Worm (Caenorhabditis elegans) whole organism, L4 larva: ENCODE measurements around the gene ceh-58.

Experiments
- F44E2.7 ChIP-seq: fragments of 200-800 bp; sonication (Bioruptor generic); IDR thresholded peaks from 2 replicates; pipeline ENCODE4 v2.1.2; 2022; ENCODE audit warnings: missing genetic modification characterization, missing compliant biosample characterization
- T26A8.4 ChIP-seq: fragments of 200-800 bp; sonication (Bioruptor generic); IDR thresholded peaks from 2 replicates; pipeline ENCODE4 v1.3.6; 2022; ENCODE audit warnings: missing genetic modification characterization, missing compliant biosample characterization
- Y105C5A.15 ChIP-seq: fragments of 200-800 bp; sonication (Bioruptor generic); IDR thresholded peaks from 2 replicates; pipeline ENCODE4 v1.3.6; 2022; ENCODE audit warnings: missing genetic modification characterization, missing compliant biosample characterization
- Y75B8A.6 ChIP-seq: fragments of 200-800 bp; sonication (Bioruptor generic); IDR thresholded peaks from 2 replicates; pipeline ENCODE4 v1.3.6; 2022; ENCODE audit warnings: missing genetic modification reagents, missing genetic modification characterization, missing compliant biosample characterization
- ZK337.2 ChIP-seq: fragments of 200-800 bp; sonication (Bioruptor generic); IDR thresholded peaks from 2 replicates; pipeline ENCODE4 v1.3.6; 2022; ENCODE audit warnings: missing genetic modification reagents, missing genetic modification characterization, missing compliant biosample characterization
- aha-1 ChIP-seq: fragments of 150-350 bp; peaks from one replicate; lab custom pipeline; 2014; ENCODE audit warnings: missing biosample characterization, missing genetic modification characterization
- ceh-32 ChIP-seq: sonication (generic microtip); optimal IDR thresholded peaks from 2 replicates; lab custom pipeline; 2016; ENCODE audit warnings: mild to moderate bottlenecking, missing genetic modification characterization, missing compliant biosample characterization; ENCODE audit not compliant: poor library complexity
- cey-2 ChIP-seq: sonication (generic microtip); optimal IDR thresholded peaks from 3 replicates; lab custom pipeline; 2017; ENCODE audit warnings: missing genetic modification characterization, mild to moderate bottlenecking, missing compliant biosample characterization, antibody characterized with exemption, borderline replicate concordance; ENCODE audit not compliant: insufficient read depth
- daf-16 ChIP-seq, 3 experiments: sonication (generic microtip); optimal IDR thresholded peaks; 2 replicates each; lab custom pipeline; 2016 to 2017; ENCODE audit warnings: missing genetic modification characterization in 3 of 3, missing genetic modification reagents in 3 of 3, mild to moderate bottlenecking in 2 of 3, missing compliant biosample characterization in 2 of 3, missing biosample characterization in 1 of 3, moderate library complexity in 1 of 3
- dmd-6 ChIP-seq: fragments of 200-800 bp; sonication (Bioruptor generic); IDR thresholded peaks from 2 replicates; pipeline ENCODE4 v1.3.6; 2022; ENCODE audit warnings: missing genetic modification reagents, missing genetic modification characterization, missing compliant biosample characterization
- dpl-1 ChIP-seq: fragments of 150-350 bp; optimal IDR thresholded peaks from 2 replicates; lab custom pipeline; 2014; ENCODE audit warnings: missing biosample characterization, missing genetic modification reagents, missing genetic modification characterization
- duxl-1 ChIP-seq: sonication (generic microtip); optimal IDR thresholded peaks from 2 replicates; lab custom pipeline; 2016; ENCODE audit warnings: mild to moderate bottlenecking, missing genetic modification characterization, moderate library complexity, missing compliant biosample characterization; ENCODE audit not compliant: poor library complexity
- dve-1 ChIP-seq: sonication (generic microtip); optimal IDR thresholded peaks from 2 replicates; lab custom pipeline; 2017; ENCODE audit warnings: antibody characterized with exemption, mild to moderate bottlenecking, missing genetic modification characterization, missing compliant biosample characterization; ENCODE audit not compliant: insufficient read depth
- egl-27 ChIP-seq: sonication (generic microtip); optimal IDR thresholded peaks from 3 replicates; lab custom pipeline; 2017; ENCODE audit warnings: missing biosample characterization, missing genetic modification reagents, missing genetic modification characterization
- egl-43 ChIP-seq: fragments of 200-800 bp; sonication (Bioruptor generic); IDR thresholded peaks from 2 replicates; pipeline ENCODE4 v1.3.6; 2022; ENCODE audit warnings: missing genetic modification reagents, missing genetic modification characterization, missing compliant biosample characterization
- fkh-10 ChIP-seq: fragments of 150-350 bp; optimal IDR thresholded peaks from 2 replicates; lab custom pipeline; 2014; ENCODE audit warnings: missing biosample characterization, missing genetic modification reagents, missing genetic modification characterization
- hif-1 ChIP-seq, 2 experiments: sonication (generic microtip); optimal IDR thresholded peaks; 2 replicates each; lab custom pipeline; 2016 to 2017; ENCODE audit warnings: missing compliant biosample characterization in 2 of 2, missing genetic modification characterization in 2 of 2, missing genetic modification reagents in 2 of 2, missing genotype in 2 of 2, mild to moderate bottlenecking in 1 of 2
- hlh-30 ChIP-seq: sonication (generic microtip); optimal IDR thresholded peaks from 2 replicates; lab custom pipeline; 2017; ENCODE audit warnings: antibody characterized with exemption, mild to moderate bottlenecking, missing genetic modification characterization, missing compliant biosample characterization; ENCODE audit not compliant: insufficient read depth
- hmg-1.1 ChIP-seq: fragments of 200-800 bp; sonication (Bioruptor generic); IDR thresholded peaks from 2 replicates; pipeline ENCODE4 v1.3.6; 2022; ENCODE audit warnings: missing genetic modification reagents, missing genetic modification characterization, missing compliant biosample characterization
- lim-7 ChIP-seq: fragments of 200-800 bp; sonication (Bioruptor generic); IDR thresholded peaks from 2 replicates; pipeline ENCODE4 v1.3.6; 2022; ENCODE audit warnings: missing genetic modification characterization, missing compliant biosample characterization
- lin-1 ChIP-seq: fragments of 200-800 bp; sonication (Bioruptor generic); IDR thresholded peaks from 2 replicates; pipeline ENCODE4 v1.3.6; 2022; ENCODE audit warnings: missing genetic modification reagents, missing genetic modification characterization, missing compliant biosample characterization
- lin-13 ChIP-seq: fragments of 150-350 bp; optimal IDR thresholded peaks from 2 replicates; lab custom pipeline; 2014; ENCODE audit warnings: missing biosample characterization, missing genetic modification reagents, missing genetic modification characterization
- lin-38 ChIP-seq: fragments of 200-800 bp; sonication (Bioruptor generic); IDR thresholded peaks from 2 replicates; pipeline ENCODE4 v1.3.6; 2022; ENCODE audit warnings: missing genetic modification reagents, missing genetic modification characterization, missing compliant biosample characterization
- lsy-2 ChIP-seq, 2 experiments: fragments of 150-350 bp in 1 of 2; sonication (generic microtip) in 1 of 2; optimal IDR thresholded peaks; 2 replicates each; lab custom pipeline; 2014 to 2017; ENCODE audit warnings: missing biosample characterization in 2 of 2, missing genetic modification characterization in 2 of 2
- mdl-1 ChIP-seq, 2 experiments: fragments of 150-350 bp in 1 of 2; sonication (generic microtip) in 1 of 2; optimal IDR thresholded peaks; 2 replicates each; lab custom pipeline; 2014 to 2017; ENCODE audit warnings: missing biosample characterization in 2 of 2, missing genetic modification characterization in 2 of 2
- mep-1 ChIP-seq: fragments of 150-350 bp; sonication (generic microtip); optimal IDR thresholded peaks from 3 replicates; lab custom pipeline; 2014; ENCODE audit warnings: missing biosample characterization, missing genetic modification characterization
- mes-2 ChIP-seq: sonication (generic microtip); optimal IDR thresholded peaks from 2 replicates; lab custom pipeline; 2016; ENCODE audit warnings: missing genotype, mild to moderate bottlenecking, missing genetic modification characterization, missing compliant biosample characterization; ENCODE audit not compliant: poor library complexity, severe bottlenecking
- mxl-2 ChIP-seq: fragments of 200-800 bp; sonication (Bioruptor generic); conservative IDR thresholded peaks from 2 replicates; pipeline ENCODE4 v1.3.6; 2022; ENCODE audit warnings: missing genetic modification reagents, missing genetic modification characterization, missing compliant biosample characterization
- mxl-3 ChIP-seq: fragments of 200-800 bp; sonication (Bioruptor generic); optimal IDR thresholded peaks from 2 replicates; lab custom pipeline; 2018; ENCODE audit warnings: mild to moderate bottlenecking, missing genetic modification characterization, missing compliant biosample characterization
- nhr-102 ChIP-seq: sonication (generic microtip); optimal IDR thresholded peaks from 2 replicates; lab custom pipeline; 2016; ENCODE audit warnings: mild to moderate bottlenecking, missing genetic modification characterization, moderate library complexity, missing compliant biosample characterization
- nhr-111 ChIP-seq: fragments of 200-800 bp; sonication (Bioruptor generic); optimal IDR thresholded peaks from 2 replicates; lab custom pipeline; 2018; ENCODE audit warnings: mild to moderate bottlenecking, missing genetic modification characterization, missing compliant biosample characterization
- nhr-41 ChIP-seq: fragments of 200-800 bp; sonication (Bioruptor generic); IDR thresholded peaks from 2 replicates; pipeline ENCODE4 v1.3.6; 2022; ENCODE audit warnings: missing genetic modification reagents, missing genetic modification characterization, missing compliant biosample characterization
- nhr-48 ChIP-seq: sonication (generic microtip); optimal IDR thresholded peaks from 2 replicates; lab custom pipeline; 2016; ENCODE audit warnings: mild to moderate bottlenecking, missing genetic modification characterization, missing compliant biosample characterization
- nhr-77 ChIP-seq: fragments of 150-350 bp; optimal IDR thresholded peaks from 2 replicates; lab custom pipeline; 2014; ENCODE audit warnings: missing biosample characterization, missing genetic modification characterization
- pha-4 ChIP-seq, 2 experiments: fragments of 150-350 bp in 1 of 2; fragments of 200-800 bp in 1 of 2; sonication (Bioruptor generic) in 1 of 2; IDR thresholded peaks in 1 of 2; optimal IDR thresholded peaks in 1 of 2; 2 replicates each; pipeline versions ENCODE4 v1.3.6 to Lab custom; 2014 to 2022; ENCODE audit warnings: missing genetic modification characterization in 2 of 2, missing genetic modification reagents in 2 of 2, missing biosample characterization in 1 of 2, missing compliant biosample characterization in 1 of 2
- saeg-2 ChIP-seq: fragments of 200-800 bp; sonication (Bioruptor generic); IDR thresholded peaks from 2 replicates; pipeline ENCODE4 v1.3.6; 2022; ENCODE audit warnings: missing genetic modification reagents, missing genetic modification characterization, missing compliant biosample characterization
- sdz-12 ChIP-seq: fragments of 200-800 bp; sonication (Bioruptor generic); optimal IDR thresholded peaks from 2 replicates; lab custom pipeline; 2018; ENCODE audit warnings: mild to moderate bottlenecking, missing genetic modification characterization, missing compliant biosample characterization
- set-16 ChIP-seq: fragments of 200-800 bp; sonication (Bioruptor generic); IDR thresholded peaks from 2 replicates; pipeline ENCODE4 v1.3.6; 2022; ENCODE audit warnings: missing genetic modification reagents, missing genetic modification characterization, missing compliant biosample characterization
- unc-130 ChIP-seq: sonication (generic microtip); optimal IDR thresholded peaks from 2 replicates; lab custom pipeline; 2016; ENCODE audit warnings: missing genetic modification reagents, missing genetic modification characterization, missing compliant biosample characterization
- unc-62 ChIP-seq, 3 experiments: fragments of 150-350 bp in 1 of 3; sonication (generic microtip); optimal IDR thresholded peaks in 2 of 3; peaks in 1 of 3; 1 replicate in 1 of 3; 2 replicates in 2 of 3; lab custom pipeline; 2014 to 2017; ENCODE audit warnings: missing biosample characterization in 3 of 3, missing genetic modification characterization in 3 of 3, missing genetic modification reagents in 3 of 3, missing genotype in 1 of 3
- vab-7 ChIP-seq: fragments of 200-800 bp; sonication (Bioruptor generic); IDR thresholded peaks from 2 replicates; pipeline ENCODE4 v1.3.6; 2022; ENCODE audit warnings: missing genetic modification reagents, missing genetic modification characterization, missing compliant biosample characterization
- zip-2 ChIP-seq: fragments of 150-350 bp; optimal IDR thresholded peaks from 2 replicates; lab custom pipeline; 2014; ENCODE audit warnings: missing biosample characterization, missing genetic modification characterization
- ztf-11 ChIP-seq: fragments of 150-350 bp; optimal IDR thresholded peaks from 2 replicates; lab custom pipeline; 2014; ENCODE audit warnings: missing biosample characterization, missing genetic modification characterization

Gene ceh-58

DNA sequence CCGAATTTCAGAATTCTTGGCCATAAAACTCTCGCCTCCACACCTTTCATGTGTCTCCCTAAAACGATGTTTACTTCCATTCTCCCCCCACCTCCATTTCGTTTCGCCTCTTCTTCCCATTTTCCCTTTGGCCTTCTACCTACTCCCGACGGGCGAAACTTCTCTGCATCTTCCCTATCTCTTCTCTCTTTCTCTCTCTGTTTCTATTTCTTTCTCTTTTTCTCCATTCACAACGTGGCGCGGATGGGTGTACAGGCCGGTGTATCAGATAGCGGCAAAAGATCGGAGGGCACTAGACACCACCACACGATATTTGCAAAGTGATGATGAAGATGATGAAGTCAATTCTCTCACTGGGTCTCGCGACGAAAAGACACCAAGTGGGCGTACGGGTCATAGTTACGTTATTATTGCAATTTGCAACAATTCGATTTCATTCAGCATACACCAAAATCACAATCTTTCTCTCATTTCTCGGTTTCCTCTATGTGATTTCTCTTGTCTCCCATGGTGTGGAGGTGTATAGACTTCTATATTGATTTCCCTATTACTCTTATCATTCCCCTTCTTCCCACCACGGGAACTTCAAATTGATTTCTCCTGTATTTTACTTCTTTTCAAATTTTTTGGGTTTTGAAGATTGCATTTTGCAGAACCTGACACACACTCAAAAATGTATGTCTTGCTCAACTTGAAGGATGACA lies 15.4 kb upstream of the ceh-58 start, which contains the start of gene ztf-27 (continued):
- no peak for TF ChIP-seq F44E2.7
- no peak for TF ChIP-seq cey-2 (tag; lab: Kevin White, UChicago)
- no peak for TF ChIP-seq lin-1 (GFP tag; lab: Robert Waterston, UW)
- no peak for TF ChIP-seq ztf-11 (tag; lab: Kevin White, UChicago)
- TF ChIP-seq dmd-6 (GFP tag; lab: Robert Waterston, UW) = 0 out of 2 replicates have a peak, but pooled peaks have one; percentile 6
- peak; percentile 39 for TF ChIP-seq mes-2 (tag; lab: Kevin White, UChicago)
- peak; percentile 14 for TF ChIP-seq nhr-77 (tag; lab: Kevin White, UChicago)
- 0 out of 2 replicates have a peak, but pooled peaks have one; percentile 4 for TF ChIP-seq egl-43 (GFP tag; lab: Robert Waterston, UW)
- no peak for TF ChIP-seq vab-7 (GFP tag; lab: Robert Waterston, UW)
- peak; percentile 55 for TF ChIP-seq dve-1
- no peak for TF ChIP-seq mdl-1 (tag; optimal IDR thresholded peaks at IDR 0.05; lab: Kevin White, UChicago)
- TF ChIP-seq duxl-1 (tag; lab: Kevin White, UChicago) = no peak
- TF ChIP-seq daf-16 (GFP tag; optimal IDR thresholded peaks at IDR 0.05; lab: Kevin White, UChicago) = no peak
- peak; percentile 84 for TF ChIP-seq daf-16 (tag; optimal IDR thresholded peaks at IDR 0.05; lab: Kevin White, UChicago)
- TF ChIP-seq nhr-111 (GFP tag; lab: Kevin White, UChicago) = no peak
- no peak for TF ChIP-seq saeg-2
- TF ChIP-seq unc-62 (GFP tag; optimal IDR thresholded peaks at IDR 0.05 in 1 of 2; lab: Kevin White, UChicago) = no peak
- no peak for TF ChIP-seq unc-62 (tag; optimal IDR thresholded peaks at IDR 0.05; lab: Kevin White, UChicago)
- TF ChIP-seq Y75B8A.6 (GFP tag; lab: Robert Waterston, UW) = no peak
- TF ChIP-seq zip-2 (tag; lab: Kevin White, UChicago) = no peak
- TF ChIP-seq mxl-2 (GFP tag; lab: Robert Waterston, UW) = no peak
- no peak for TF ChIP-seq egl-27 (tag; lab: Kevin White, UChicago)
- no peak for TF ChIP-seq fkh-10 (GFP tag; lab: Kevin White, UChicago)
- TF ChIP-seq lin-38 (GFP tag; lab: Robert Waterston, UW) = no peak

DNA sequence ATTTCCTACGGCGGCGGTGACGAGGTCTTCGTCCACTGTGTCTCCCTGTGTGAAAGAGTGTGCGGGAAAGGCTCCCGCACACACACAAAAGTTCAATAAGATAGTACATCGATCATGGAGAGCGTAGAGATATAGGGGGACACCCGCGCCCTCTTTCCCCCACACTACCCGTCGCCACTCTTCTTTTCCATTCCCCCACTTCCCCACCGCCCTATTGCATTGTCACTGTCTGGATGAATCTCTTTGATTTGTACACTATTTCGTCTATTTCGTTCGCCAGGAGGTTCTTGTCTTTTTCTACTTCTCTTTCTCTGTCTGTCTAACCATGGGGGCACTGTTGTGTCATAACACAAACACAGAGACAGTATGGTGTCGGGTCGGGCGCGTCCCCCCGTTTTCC lies 12.8 kb upstream of the ceh-58 start:
- TF ChIP-seq ceh-32 (tag; lab: Kevin White, UChicago) = no peak
- peak; percentile 52; the same call in 1 of the 2 replicates for TF ChIP-seq pha-4 (GFP tag; IDR thresholded peaks at IDR 0.05; lab: Robert Waterston, UW)
- TF ChIP-seq pha-4 (tag; optimal IDR thresholded peaks at IDR 0.05; lab: Kevin White, UChicago) = peak; percentile 48
- peak; percentile 26 for TF ChIP-seq nhr-48
- TF ChIP-seq unc-130 (GFP tag; lab: Kevin White, UChicago) = no peak
- no peak for TF ChIP-seq lin-1 (GFP tag; lab: Robert Waterston, UW)
- peak; percentile 70 for TF ChIP-seq hmg-1.1 (GFP tag; lab: Robert Waterston, UW)
- peak in 1 of 2 experiments; percentile 90 for TF ChIP-seq unc-62 (GFP tag; optimal IDR thresholded peaks at IDR 0.05 in 1 of 2; lab: Kevin White, UChicago)
- TF ChIP-seq unc-62 (tag; optimal IDR thresholded peaks at IDR 0.05; lab: Kevin White, UChicago) = no peak
- TF ChIP-seq Y105C5A.15 = no peak
- peak; percentile 57 for TF ChIP-seq dmd-6 (GFP tag; lab: Robert Waterston, UW)
- TF ChIP-seq dve-1 = peak; percentile 69
- TF ChIP-seq nhr-41 (GFP tag; lab: Robert Waterston, UW) = 0 out of 2 replicates have a peak, but pooled peaks have one; percentile 31
- peak; percentile 56 for TF ChIP-seq T26A8.4 (GFP tag; lab: Robert Waterston, UW)
- TF ChIP-seq zip-2 (tag; lab: Kevin White, UChicago) = no peak
- peak; percentile 17 for TF ChIP-seq nhr-102 (tag; lab: Kevin White, UChicago)
- peak; percentile 39; the same call in 1 of the 2 replicates for TF ChIP-seq set-16
- TF ChIP-seq egl-43 (GFP tag; lab: Robert Waterston, UW) = peak; percentile 54; the same call in 1 of the 2 replicates
- peak in 1 of 2 experiments; percentile 25 for TF ChIP-seq hif-1 (tag; optimal IDR thresholded peaks at IDR 0.05; lab: Kevin White, UChicago)
- no peak for TF ChIP-seq lin-13 (GFP tag; lab: Kevin White, UChicago)
- TF ChIP-seq dpl-1 (GFP tag; lab: Kevin White, UChicago) = peak; percentile 15
- no peak for TF ChIP-seq vab-7 (GFP tag; lab: Robert Waterston, UW)
- TF ChIP-seq mep-1 (tag; lab: Kevin White, UChicago) = peak; percentile 82
- no peak for TF ChIP-seq sdz-12 (GFP tag; lab: Kevin White, UChicago)
- peak; percentile 31 to 51 for TF ChIP-seq lsy-2 (tag; optimal IDR thresholded peaks at IDR 0.05; lab: Kevin White, UChicago)
- peak; percentile 67 for TF ChIP-seq hlh-30
- TF ChIP-seq mxl-3 = peak; percentile 72
- TF ChIP-seq ZK337.2 (GFP tag; lab: Robert Waterston, UW) = no peak
- peak; percentile 70 for TF ChIP-seq aha-1 (tag; lab: Kevin White, UChicago)
- no peak for TF ChIP-seq lim-7 (GFP tag; lab: Robert Waterston, UW)
